Worm (Caenorhabditis elegans): ENCODE data around the gene F35E8.7.
A peak's percentile ranks its signal among the peaks of the same experiment; 100 is the strongest.

The F35E8.7 gene

ce11 chrV:15873762-15874161, 40.1 kb upstream of the F35E8.7 start (continued):
- TF ChIP-seq saeg-2 (GFP tag; IDR thresholded peaks at IDR 0.05) (peak; percentile 90), nhr-76 (tag; optimal IDR thresholded peaks at IDR 0.05) (no peak), unc-39 (tag; optimal IDR thresholded peaks at IDR 0.05) (no peak)

- no peak for TF ChIP-seq ZK337.2 (GFP tag; IDR thresholded peaks at IDR 0.05)
- no peak for TF ChIP-seq ctbp-1 (GFP tag; IDR thresholded peaks at IDR 0.05)
- TF ChIP-seq egl-43 (GFP tag; IDR thresholded peaks at IDR 0.05): no peak
- TF ChIP-seq fkh-10 (GFP tag; optimal IDR thresholded peaks at IDR 0.05): no peak
- TF ChIP-seq nhr-25 (tag; optimal IDR thresholded peaks at IDR 0.05; ENCODE audit: borderline replicate concordance, insufficient read depth): no peak
- TF ChIP-seq T26A8.4 (GFP tag; IDR thresholded peaks at IDR 0.05): 0 out of 2 replicates have a peak, but pooled peaks have one; percentile 26
- no peak for TF ChIP-seq R02D3.7 (tag; optimal IDR thresholded peaks at IDR 0.05)
- peak; percentile 2 for TF ChIP-seq dve-1 (tag; optimal IDR thresholded peaks at IDR 0.05; ENCODE audit: insufficient read depth)
- TF ChIP-seq F49E8.2 (tag; optimal IDR thresholded peaks at IDR 0.05; ENCODE audit: borderline replicate concordance): no peak
Observed at ce11 chrV:15876308-15876707, 37.5 kb upstream of the F35E8.7 start, which contains the start of gene nhr-102. Gene nhr-102 (minus strand): TSS chrV:15876408.

ce11 chrV:15879508-15879907, 34.3 kb upstream of the F35E8.7 start, which contains the start of gene nhr-84:
Gene nhr-84 (minus strand): TSS chrV:15879608.
- TF ChIP-seq F10B5.3 (tag; optimal IDR thresholded peaks at IDR 0.05): no peak

- TF ChIP-seq mep-1 (tag; optimal IDR thresholded peaks at IDR 0.05) (peak; percentile 16), hlh-30 (tag; optimal IDR thresholded peaks at IDR 0.05; ENCODE audit: insufficient read depth) (peak; percentile 40), lsy-2 (tag; optimal IDR thresholded peaks at IDR 0.05) (peak in 1 of 2 experiments; percentile 14), nhr-28 (tag; optimal IDR thresholded peaks at IDR 0.05) (peak; percentile 81), dve-1 (tag; optimal IDR thresholded peaks at IDR 0.05; ENCODE audit: insufficient read depth) (peak; percentile 55), hlh-11 (tag; optimal IDR thresholded peaks at IDR 0.05) (peak; percentile 6), mdl-1 (tag; optimal IDR thresholded peaks at IDR 0.05) (peak in 1 of 2 experiments; percentile 36), pqm-1 (tag; optimal IDR thresholded peaks at IDR 0.05) (peak; percentile 59), daf-16 (GFP tag; optimal IDR thresholded peaks at IDR 0.05) (no peak), daf-16 (tag; optimal IDR thresholded peaks at IDR 0.05) (peak; percentile 26), jun-1 (tag; optimal IDR thresholded peaks at IDR 0.05) (no peak), mdt-29 (GFP tag; IDR thresholded peaks at IDR 0.05) (no peak), unc-130 (GFP tag; optimal IDR thresholded peaks at IDR 0.05) (no peak), dmd-6 (GFP tag; IDR thresholded peaks at IDR 0.05) (peak; percentile 82)
Observed at ce11 chrV:15880033-15880432, 33.8 kb upstream of the F35E8.7 start.

ce11 chrV:15880705-15881104, 33.1 kb upstream of the F35E8.7 start:
- TF ChIP-seq lin-38 (GFP tag; IDR thresholded peaks at IDR 0.05) (no peak), arid-1 (GFP tag; conservative IDR thresholded peaks at IDR 0.05) (no peak), duxl-1 (tag; optimal IDR thresholded peaks at IDR 0.05; ENCODE audit: poor library complexity) (no peak), madf-5 (GFP tag; IDR thresholded peaks at IDR 0.05) (no peak), zfp-3 (GFP tag; conservative IDR thresholded peaks at IDR 0.05) (no peak), lsy-2 (tag; optimal IDR thresholded peaks at IDR 0.05) (peak; percentile 51 to 60), daf-8 (GFP tag; IDR thresholded peaks at IDR 0.05) (no peak), dmd-6 (GFP tag; IDR thresholded peaks at IDR 0.05) (peak; percentile 87), ces-1 (GFP tag; optimal IDR thresholded peaks at IDR 0.05) (no peak), nhr-102 (tag; optimal IDR thresholded peaks at IDR 0.05) (no peak), F37D6.2 (tag; optimal IDR thresholded peaks at IDR 0.05) (no peak), mep-1 (tag; optimal IDR thresholded peaks at IDR 0.05) (peak; percentile 50), daf-12 (tag; optimal IDR thresholded peaks at IDR 0.05) (no peak), nhr-25 (tag; optimal IDR thresholded peaks at IDR 0.05; ENCODE audit: borderline replicate concordance, insufficient read depth) (no peak), dpl-1 (GFP tag; optimal IDR thresholded peaks at IDR 0.05) (no peak), zag-1 (tag; optimal IDR thresholded peaks at IDR 0.05) (no peak), lin-29 (GFP tag; IDR thresholded peaks at IDR 0.05) (no peak), saeg-2 (GFP tag; IDR thresholded peaks at IDR 0.05) (no peak), egl-43 (GFP tag; IDR thresholded peaks at IDR 0.05) (no peak), sdz-12 (GFP tag; optimal IDR thresholded peaks at IDR 0.05) (no peak), lir-3 (tag; optimal IDR thresholded peaks at IDR 0.05) (no peak), Y5F2A.4 (GFP tag; optimal IDR thresholded peaks at IDR 0.05) (no peak), Y105C5A.15 (GFP tag; IDR thresholded peaks at IDR 0.05) (no peak), rbr-2 (tag; optimal IDR thresholded peaks at IDR 0.05) (peak; percentile 0)
